Fruit fly (Drosophila melanogaster): ENCODE results near the gene Nmdmc.

The Nmdmc gene

DNA sequence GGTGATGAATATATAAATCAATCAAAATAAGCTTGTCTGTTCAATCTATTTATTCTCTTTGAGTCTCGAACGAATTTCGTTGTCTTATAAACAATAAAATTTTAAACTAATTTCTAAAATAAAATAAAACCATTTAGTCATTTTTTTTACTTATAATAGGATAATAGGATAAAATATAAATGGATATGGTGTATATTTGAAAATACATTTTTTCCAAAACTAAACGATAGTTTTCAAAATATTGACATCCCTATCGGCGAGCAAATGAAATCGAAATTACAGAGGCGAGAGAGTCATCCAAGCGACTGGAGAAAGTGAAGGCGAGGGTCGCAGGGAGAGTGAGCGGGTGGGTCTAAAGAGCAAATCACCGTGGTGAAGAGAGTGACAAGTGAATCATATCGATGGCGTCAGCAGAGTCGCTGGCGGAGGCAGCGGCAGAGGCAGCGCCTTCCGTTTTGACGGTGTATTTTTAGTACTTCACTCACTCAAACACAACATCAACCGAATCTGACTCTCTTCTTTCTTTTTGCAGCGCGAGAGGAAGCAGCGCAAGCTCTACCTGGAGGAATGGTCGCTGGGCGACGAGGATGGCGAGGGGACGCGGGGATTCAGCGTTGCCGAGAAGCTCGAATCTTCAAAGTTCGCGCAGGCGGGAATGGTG, 7.2 kb upstream of the Nmdmc start (continued):
- TF ChIP-seq Lpt (GFP tag; optimal IDR thresholded peaks at IDR 0.05) (no peak), Spps (tag; optimal IDR thresholded peaks at IDR 0.05) (peak; percentile 99), Fer3 (tag; optimal IDR thresholded peaks at IDR 0.05) (peak; percentile 98), Ada2b (GFP tag; IDR thresholded peaks at IDR 0.05) (no peak), her (GFP tag; optimal IDR thresholded peaks at IDR 0.05) (no peak), stc (GFP tag; IDR thresholded peaks at IDR 0.05) (no peak), CG18476 (GFP tag; optimal IDR thresholded peaks at IDR 0.05) (peak; percentile 90), CG1792 (GFP tag; optimal IDR thresholded peaks at IDR 0.05) (peak; percentile 28), Hr78 (GFP tag; optimal IDR thresholded peaks at IDR 0.05) (peak in 1 of 2 experiments; percentile 97), bowl (GFP tag; IDR thresholded peaks at IDR 0.05) (no peak), CG8944 (GFP tag; optimal IDR thresholded peaks at IDR 0.05) (no peak), CG6813 (GFP tag; optimal IDR thresholded peaks at IDR 0.05) (peak; percentile 95), CkIIα-i1 (GFP tag; IDR thresholded peaks at IDR 0.05) (no peak), CG6791 (GFP tag; IDR thresholded peaks at IDR 0.05; ENCODE audit: partially characterized antibody) (no peak), CG3838 (GFP tag; optimal IDR thresholded peaks at IDR 0.05) (peak; percentile 85), Ets65A (GFP tag) (peak; percentile 95), Poxn (GFP tag; IDR thresholded peaks at IDR 0.05) (no peak), tap (tag; optimal IDR thresholded peaks at IDR 0.05) (peak; percentile 98), Fer1 (GFP tag; optimal IDR thresholded peaks at IDR 0.05) (peak; percentile 99), tio (GFP tag; optimal IDR thresholded peaks at IDR 0.05) (peak; percentile 95), Sox100B (GFP tag; optimal IDR thresholded peaks at IDR 0.05) (peak; percentile 99), CG7786 (GFP tag; optimal IDR thresholded peaks at IDR 0.05) (peak; percentile 58), PHDP (tag; optimal IDR thresholded peaks at IDR 0.05) (peak; percentile 99), sens-2 (GFP tag; IDR thresholded peaks at IDR 0.05) (no peak), CG10147 (GFP tag; optimal IDR thresholded peaks at IDR 0.05) (peak; percentile 99), CG9437 (GFP tag; optimal IDR thresholded peaks at IDR 0.05) (peak; percentile 95), CG2120 (GFP tag; optimal IDR thresholded peaks at IDR 0.05) (peak; percentile 92), maf-S (GFP tag; optimal IDR thresholded peaks at IDR 0.05) (no peak), Rfx (GFP tag; IDR thresholded peaks at IDR 0.05) (no peak), CG17385 (GFP tag; optimal IDR thresholded peaks at IDR 0.05) (peak; percentile 95), unc-4 (GFP tag; IDR thresholded peaks at IDR 0.05; ENCODE audit: partially characterized antibody) (no peak), CG31224 (GFP tag; IDR thresholded peaks at IDR 0.05) (no peak), pb (GFP tag; optimal IDR thresholded peaks at IDR 0.05) (peak; percentile 41), Oaz (GFP tag; IDR thresholded peaks at IDR 0.05) (no peak), vnd (GFP tag; IDR thresholded peaks at IDR 0.05; ENCODE audit: partially characterized antibody) (no peak), CG18619 (GFP tag; optimal IDR thresholded peaks at IDR 0.05) (peak; percentile 98), Meics (GFP tag; optimal IDR thresholded peaks at IDR 0.05) (peak; percentile 99), CG2889 (GFP tag; IDR thresholded peaks at IDR 0.05) (no peak), lbe (GFP tag; optimal IDR thresholded peaks at IDR 0.05) (peak; percentile 86), YL-1 (GFP tag; optimal IDR thresholded peaks at IDR 0.05) (peak; percentile 95), CG6683 (GFP tag; optimal IDR thresholded peaks at IDR 0.05) (peak; percentile 98), trh (GFP tag; optimal IDR thresholded peaks at IDR 0.05) (peak; percentile 85), ind (GFP tag; optimal IDR thresholded peaks at IDR 0.05) (peak; percentile 95), Dip2 (GFP tag; IDR thresholded peaks at IDR 0.05) (no peak), Doc3 (GFP tag; IDR thresholded peaks at IDR 0.05; ENCODE audit: partially characterized antibody) (no peak), CG10462 (GFP tag; optimal IDR thresholded peaks at IDR 0.05) (peak; percentile 91), TFAM (GFP tag; optimal IDR thresholded peaks at IDR 0.05) (peak; percentile 60), Deaf1 (tag; optimal IDR thresholded peaks at IDR 0.05) (peak; percentile 90), NfI (GFP tag; optimal IDR thresholded peaks at IDR 0.05) (peak; percentile 97), CG9215 (GFP tag; IDR thresholded peaks at IDR 0.05) (no peak)

Measured in whole organism, embryonic.